Worm (Caenorhabditis elegans) whole organism, L1 larva: ENCODE measurements around the gene glb-6.

Source experiments
- C04F5.9 ChIP-seq: sonication (generic microtip); optimal IDR thresholded peaks from 2 replicates; lab custom pipeline; 2016; ENCODE audit warnings: missing genetic modification characterization, missing compliant biosample characterization
- C16A3.4 ChIP-seq: fragments of 150-350 bp; optimal IDR thresholded peaks from 2 replicates; lab custom pipeline; 2014; ENCODE audit warnings: missing biosample characterization, missing genetic modification characterization
- C34B4.2 ChIP-seq: sonication (generic microtip); optimal IDR thresholded peaks from 2 replicates; lab custom pipeline; 2017; ENCODE audit warnings: mild to moderate bottlenecking, missing genetic modification characterization, missing compliant biosample characterization
- F16B12.6 ChIP-seq: fragments of 150-350 bp; optimal IDR thresholded peaks from 2 replicates; lab custom pipeline; 2014; ENCODE audit warnings: missing biosample characterization, missing genetic modification characterization
- aly-2 ChIP-seq: fragments of 150-350 bp; optimal IDR thresholded peaks from 2 replicates; lab custom pipeline; 2014; ENCODE audit warnings: missing biosample characterization, missing genetic modification characterization
- ama-1 ChIP-seq: fragments of 150-350 bp; optimal IDR thresholded peaks from 2 replicates; lab custom pipeline; 2014
- ceh-8 ChIP-seq: fragments of 200-800 bp; sonication (Bioruptor generic); optimal IDR thresholded peaks from 2 replicates; lab custom pipeline; 2018; ENCODE audit warnings: mild to moderate bottlenecking, missing genetic modification characterization, moderate library complexity, missing compliant biosample characterization
- ceh-88 ChIP-seq: fragments of 200-800 bp; sonication (Bioruptor generic); IDR thresholded peaks from 2 replicates; pipeline ENCODE4 v1.3.6; 2022; ENCODE audit warnings: missing genetic modification characterization, missing compliant biosample characterization
- ceh-90 ChIP-seq: sonication (generic microtip); optimal IDR thresholded peaks from 2 replicates; lab custom pipeline; 2016; ENCODE audit warnings: missing genetic modification characterization, missing compliant biosample characterization
- ces-1 ChIP-seq: fragments of 150-350 bp; optimal IDR thresholded peaks from 2 replicates; lab custom pipeline; 2014; ENCODE audit warnings: missing biosample characterization, missing genetic modification reagents, missing genetic modification characterization
- dpl-1 ChIP-seq, 3 experiments: fragments of 150-350 bp in 2 of 3; sonication (generic microtip) in 1 of 3; optimal IDR thresholded peaks; 2 replicates each; lab custom pipeline; 2014 to 2017; ENCODE audit warnings: missing biosample characterization in 3 of 3, missing genetic modification characterization in 3 of 3, missing genetic modification reagents in 3 of 3
- dsc-1 ChIP-seq: sonication (generic microtip); optimal IDR thresholded peaks from 2 replicates; lab custom pipeline; 2016; ENCODE audit warnings: mild to moderate bottlenecking, missing genetic modification characterization, missing compliant biosample characterization
- efl-3 ChIP-seq: fragments of 200-800 bp; sonication (Bioruptor generic); optimal IDR thresholded peaks from 2 replicates; lab custom pipeline; 2018; ENCODE audit warnings: mild to moderate bottlenecking, missing genetic modification characterization, missing compliant biosample characterization
- egl-13 ChIP-seq: sonication (generic microtip); optimal IDR thresholded peaks from 2 replicates; lab custom pipeline; 2016; ENCODE audit warnings: missing genotype, missing genetic modification reagents, missing genetic modification characterization, missing compliant biosample characterization
- egl-27 ChIP-seq, 2 experiments: fragments of 150-350 bp in 1 of 2; sonication (generic microtip); optimal IDR thresholded peaks; 3 replicates each; lab custom pipeline; 2017 to 2018; ENCODE audit warnings: missing biosample characterization in 2 of 2, missing genetic modification characterization in 2 of 2, missing genetic modification reagents in 2 of 2
- ets-5 ChIP-seq: fragments of 200-800 bp; sonication (Bioruptor generic); IDR thresholded peaks from 2 replicates; pipeline ENCODE4 v1.3.6; 2022; ENCODE audit warnings: missing genetic modification characterization, missing compliant biosample characterization
- fos-1 ChIP-seq: fragments of 150-350 bp; optimal IDR thresholded peaks from 2 replicates; lab custom pipeline; 2014; ENCODE audit warnings: missing biosample characterization, missing genetic modification characterization
- hlh-4 ChIP-seq: sonication (generic microtip); optimal IDR thresholded peaks from 2 replicates; lab custom pipeline; 2016; ENCODE audit warnings: mild to moderate bottlenecking, missing genetic modification characterization, missing compliant biosample characterization
- hpl-2 ChIP-seq: fragments of 150-350 bp; optimal IDR thresholded peaks from 2 replicates; lab custom pipeline; 2014; ENCODE audit warnings: missing biosample characterization, missing genetic modification reagents, missing genetic modification characterization
- irx-1 ChIP-seq: sonication (generic microtip); optimal IDR thresholded peaks from 2 replicates; lab custom pipeline; 2016; ENCODE audit warnings: missing genetic modification characterization, missing compliant biosample characterization
- jun-1 ChIP-seq: fragments of 150-350 bp; optimal IDR thresholded peaks from 2 replicates; lab custom pipeline; 2014; ENCODE audit warnings: missing biosample characterization, missing genetic modification reagents, missing genetic modification characterization
- lin-13 ChIP-seq: fragments of 150-350 bp; optimal IDR thresholded peaks from 2 replicates; lab custom pipeline; 2014; ENCODE audit warnings: missing biosample characterization, missing genetic modification reagents, missing genetic modification characterization
- lin-14 ChIP-seq: fragments of 200-800 bp; sonication (Bioruptor generic); optimal IDR thresholded peaks from 2 replicates; lab custom pipeline; 2018; ENCODE audit warnings: mild to moderate bottlenecking, missing genetic modification characterization, moderate library complexity, missing compliant biosample characterization
- lin-15B ChIP-seq: fragments of 150-350 bp; sonication (generic microtip); optimal IDR thresholded peaks from 3 replicates; lab custom pipeline; 2014; ENCODE audit warnings: missing biosample characterization, missing genetic modification characterization
- lin-35 ChIP-seq, 2 experiments: fragments of 150-350 bp; optimal IDR thresholded peaks; 2 replicates each; lab custom pipeline; 2014; ENCODE audit warnings: missing biosample characterization in 2 of 2, missing genetic modification characterization in 2 of 2, missing genetic modification reagents in 2 of 2
- lin-39 ChIP-seq: fragments of 150-350 bp; optimal IDR thresholded peaks from 2 replicates; lab custom pipeline; 2014; ENCODE audit warnings: missing biosample characterization, missing genetic modification reagents, missing genetic modification characterization
- lir-3 ChIP-seq: sonication (generic microtip); optimal IDR thresholded peaks from 2 replicates; lab custom pipeline; 2016; ENCODE audit warnings: mild to moderate bottlenecking, missing genetic modification characterization, moderate library complexity, missing compliant biosample characterization; ENCODE audit not compliant: poor library complexity
- lsy-2 ChIP-seq, 2 experiments: fragments of 150-350 bp; optimal IDR thresholded peaks; 2 replicates each; lab custom pipeline; 2014; ENCODE audit warnings: missing biosample characterization in 2 of 2, missing genetic modification characterization in 2 of 2
- mab-9 ChIP-seq: fragments of 200-800 bp; sonication (Bioruptor generic); IDR thresholded peaks from 2 replicates; pipeline ENCODE4 v1.3.6; 2022; ENCODE audit warnings: missing genetic modification reagents, missing genetic modification characterization, missing compliant biosample characterization
- mef-2 ChIP-seq: fragments of 150-350 bp; optimal IDR thresholded peaks from 2 replicates; lab custom pipeline; 2014; ENCODE audit warnings: missing biosample characterization, missing genetic modification characterization
- nhr-19 ChIP-seq: fragments of 200-800 bp; sonication (Bioruptor generic); conservative IDR thresholded peaks from 2 replicates; pipeline ENCODE4 v1.3.6; 2022; ENCODE audit warnings: missing genetic modification characterization, missing compliant biosample characterization
- nhr-20 ChIP-seq: sonication (generic microtip); optimal IDR thresholded peaks from 2 replicates; lab custom pipeline; 2016; ENCODE audit warnings: mild to moderate bottlenecking, missing genetic modification characterization, missing compliant biosample characterization
- nhr-237 ChIP-seq: fragments of 150-350 bp; optimal IDR thresholded peaks from 2 replicates; lab custom pipeline; 2014; ENCODE audit warnings: missing biosample characterization, missing genetic modification characterization
- nhr-28 ChIP-seq: fragments of 150-350 bp; optimal IDR thresholded peaks from 2 replicates; lab custom pipeline; 2014; ENCODE audit warnings: missing biosample characterization, missing genetic modification characterization
- nhr-71 ChIP-seq: sonication (generic microtip); optimal IDR thresholded peaks from 2 replicates; lab custom pipeline; 2016; ENCODE audit warnings: mild to moderate bottlenecking, missing genetic modification characterization, moderate library complexity, missing compliant biosample characterization
- nhr-76 ChIP-seq: sonication (generic microtip); optimal IDR thresholded peaks from 2 replicates; lab custom pipeline; 2017; ENCODE audit warnings: missing biosample characterization, missing genetic modification characterization
- nhr-77 ChIP-seq: fragments of 150-350 bp; optimal IDR thresholded peaks from 2 replicates; lab custom pipeline; 2014; ENCODE audit warnings: missing biosample characterization, missing genetic modification characterization
- nhr-84 ChIP-seq: sonication (generic microtip); optimal IDR thresholded peaks from 2 replicates; lab custom pipeline; 2017; ENCODE audit warnings: missing biosample characterization, missing genetic modification characterization
- nhr-85 ChIP-seq: sonication (generic microtip); peaks from one replicate; lab custom pipeline; 2016; ENCODE audit warnings: missing genetic modification characterization, inconsistent platforms, missing compliant biosample characterization
- nhr-90 ChIP-seq: sonication (generic microtip); optimal IDR thresholded peaks from 2 replicates; lab custom pipeline; 2016; ENCODE audit warnings: mild to moderate bottlenecking, missing genetic modification characterization, missing compliant biosample characterization; ENCODE audit not compliant: poor library complexity
- pag-3 ChIP-seq: sonication (generic microtip); optimal IDR thresholded peaks from 2 replicates; lab custom pipeline; 2017; ENCODE audit warnings: missing genetic modification characterization, mild to moderate bottlenecking, missing compliant biosample characterization, antibody characterized with exemption, borderline replicate concordance; ENCODE audit not compliant: insufficient read depth
- snu-23 ChIP-seq: sonication (generic microtip); optimal IDR thresholded peaks from 2 replicates; lab custom pipeline; 2016; ENCODE audit warnings: missing genetic modification characterization, missing compliant biosample characterization
- sox-4 ChIP-seq: sonication (generic microtip); optimal IDR thresholded peaks from 2 replicates; lab custom pipeline; 2016; ENCODE audit warnings: missing genetic modification characterization, missing compliant biosample characterization
- sup-37 ChIP-seq: fragments of 200-800 bp; sonication (Bioruptor generic); optimal IDR thresholded peaks from 2 replicates; lab custom pipeline; 2018; ENCODE audit warnings: mild to moderate bottlenecking, missing genetic modification characterization, missing compliant biosample characterization
- swsn-7 ChIP-seq: sonication (generic microtip); optimal IDR thresholded peaks from 2 replicates; lab custom pipeline; 2016; ENCODE audit warnings: missing genetic modification characterization, missing compliant biosample characterization
- tbx-2 ChIP-seq: sonication (generic microtip); optimal IDR thresholded peaks from 2 replicates; lab custom pipeline; 2016; ENCODE audit warnings: missing genetic modification characterization, missing compliant biosample characterization
- unc-30 ChIP-seq: sonication (generic microtip); optimal IDR thresholded peaks from 2 replicates; lab custom pipeline; 2017; ENCODE audit warnings: missing biosample characterization, missing genetic modification characterization
- unc-62 ChIP-seq: fragments of 150-350 bp; optimal IDR thresholded peaks from 2 replicates; lab custom pipeline; 2014; ENCODE audit warnings: missing biosample characterization, missing genetic modification reagents, missing genetic modification characterization
- unc-86 ChIP-seq: sonication (generic microtip); optimal IDR thresholded peaks from 2 replicates; lab custom pipeline; 2016; ENCODE audit warnings: missing genetic modification characterization, missing compliant biosample characterization
- vab-15 ChIP-seq: sonication (generic microtip); optimal IDR thresholded peaks from 2 replicates; lab custom pipeline; 2017; ENCODE audit warnings: missing genotype, mild to moderate bottlenecking, missing genetic modification characterization, missing compliant biosample characterization
- zag-1 ChIP-seq: fragments of 150-350 bp; optimal IDR thresholded peaks from 2 replicates; lab custom pipeline; 2014; ENCODE audit warnings: missing biosample characterization, missing genetic modification characterization
- zip-4 ChIP-seq: fragments of 200-800 bp; sonication (Bioruptor generic); optimal IDR thresholded peaks from 2 replicates; lab custom pipeline; 2018; ENCODE audit warnings: mild to moderate bottlenecking, missing genetic modification characterization, moderate library complexity, missing compliant biosample characterization
- ztf-11 ChIP-seq, 2 experiments: sonication (generic microtip); optimal IDR thresholded peaks; 2 replicates each; lab custom pipeline; 2016 to 2017; ENCODE audit warnings: missing genetic modification characterization in 2 of 2, missing biosample characterization in 1 of 2, missing compliant biosample characterization in 1 of 2

Gene glb-6

ce11 chrV:5592323-5592722 is 22.0 kb upstream of the glb-6 start, which contains the start of gene vps-37 (continued):
- TF ChIP-seq nhr-76 (tag; lab: Kevin White, UChicago) (no peak), unc-30 (tag; lab: Kevin White, UChicago) (peak; percentile 2), jun-1 (tag; lab: Kevin White, UChicago) (no peak), mef-2 (peak; percentile 47), nhr-84 (tag; lab: Kevin White, UChicago) (peak; percentile 43), irx-1 (tag; lab: Kevin White, UChicago) (peak; percentile 69), lin-15B (tag; lab: Kevin White, UChicago) (peak; percentile 78), sox-4 (tag; lab: Kevin White, UChicago) (peak; percentile 35), lin-14 (GFP tag; lab: Kevin White, UChicago) (peak; percentile 79), nhr-19 (GFP tag; lab: Robert Waterston, UW) (peak; percentile 82), ztf-11 (tag; optimal IDR thresholded peaks at IDR 0.05; lab: Kevin White, UChicago) (peak in 1 of 2 experiments; percentile 34), mab-9 (GFP tag; lab: Robert Waterston, UW) (peak; percentile 68), egl-27 (tag; optimal IDR thresholded peaks at IDR 0.05; lab: Kevin White, UChicago) (no peak), swsn-7 (tag; lab: Kevin White, UChicago) (peak; percentile 82), ama-1 (lab: Kevin White, UChicago) (peak; percentile 25), hpl-2 (GFP tag; lab: Kevin White, UChicago) (no peak), egl-13 (tag; lab: Kevin White, UChicago) (no peak), C34B4.2 (tag; lab: Kevin White, UChicago) (no peak), aly-2 (tag; lab: Kevin White, UChicago) (peak; percentile 79), nhr-20 (tag; lab: Kevin White, UChicago) (peak; percentile 79), ceh-90 (tag; lab: Kevin White, UChicago) (no peak), lin-39 (tag; lab: Kevin White, UChicago) (peak; percentile 61), nhr-237 (peak; percentile 27), nhr-90 (tag; lab: Kevin White, UChicago) (peak; percentile 74), dsc-1 (tag; lab: Kevin White, UChicago) (peak; percentile 70), ceh-88 (GFP tag; lab: Robert Waterston, UW) (no peak), nhr-85 (tag; lab: Kevin White, UChicago) (peak; percentile 81), lsy-2 (tag; optimal IDR thresholded peaks at IDR 0.05; lab: Kevin White, UChicago) (peak; percentile 92 to 94), snu-23 (GFP tag; lab: Kevin White, UChicago) (peak; percentile 88), ces-1 (GFP tag; lab: Kevin White, UChicago) (peak; percentile 50), zip-4 (GFP tag; lab: Kevin White, UChicago) (no peak), tbx-2 (tag; lab: Kevin White, UChicago) (peak; percentile 77), unc-62 (GFP tag; lab: Kevin White, UChicago) (no peak), F16B12.6 (tag; lab: Kevin White, UChicago) (peak; percentile 99), zag-1 (tag; lab: Kevin White, UChicago) (peak; percentile 53), nhr-77 (tag; lab: Kevin White, UChicago) (no peak), ceh-8 (GFP tag; lab: Kevin White, UChicago) (peak; percentile 20), C04F5.9 (tag; lab: Kevin White, UChicago) (peak; percentile 37), vab-15 (tag; lab: Kevin White, UChicago) (no peak), sup-37 (GFP tag; lab: Kevin White, UChicago) (no peak), nhr-28 (no peak), efl-3 (GFP tag; lab: Kevin White, UChicago) (no peak), lir-3 (peak; percentile 54), dpl-1 (GFP tag; optimal IDR thresholded peaks at IDR 0.05; lab: Kevin White, UChicago) (peak; percentile 74 to 85 (median 84)), C16A3.4 (peak; percentile 87), nhr-71 (peak; percentile 87), pag-3 (no peak), fos-1 (peak; percentile 73), hlh-4 (tag; lab: Kevin White, UChicago) (no peak), lin-35 (GFP tag; optimal IDR thresholded peaks at IDR 0.05; lab: Kevin White, UChicago) (peak; percentile 88 to 90), unc-86 (tag; lab: Kevin White, UChicago) (peak; percentile 70), ets-5 (GFP tag; lab: Robert Waterston, UW) (no peak), lin-13 (GFP tag; lab: Kevin White, UChicago) (peak; percentile 77)
